Fruit fly (Drosophila melanogaster) whole organism, wandering third instar larva: Measurements from ENCODE around the gene CG7309.

Experiments
- Abd-B ChIP-seq: fragments of >200 bp; optimal IDR thresholded peaks from 2 replicates; lab custom pipeline; 2017; ENCODE audit warnings: missing biosample characterization, missing genetic modification characterization
- CG32264 ChIP-seq: fragments of 200-800 bp; sonication (Bioruptor generic); optimal IDR thresholded peaks from 2 replicates; lab custom pipeline; 2016; ENCODE audit warnings: missing biosample characterization, missing genetic modification characterization
- CG9705 ChIP-seq: fragments of 200-800 bp; sonication (Bioruptor generic); optimal IDR thresholded peaks from 2 replicates; lab custom pipeline; 2018; ENCODE audit warnings: missing biosample characterization, mild to moderate bottlenecking, missing genetic modification characterization
- CrebA ChIP-seq: fragments of 200-800 bp; sonication (Bioruptor generic); optimal IDR thresholded peaks from 2 replicates; lab custom pipeline; 2016; ENCODE audit warnings: missing biosample characterization, mild to moderate bottlenecking, missing genetic modification characterization, borderline replicate concordance
- Dfd ChIP-seq: fragments of >200 bp; optimal IDR thresholded peaks from 2 replicates; lab custom pipeline; 2017; ENCODE audit warnings: missing biosample characterization, missing genetic modification characterization
- Dif ChIP-seq: fragments of 200-275, 200-300 bp; sonication (Bioruptor generic); optimal IDR thresholded peaks from 2 replicates; lab custom pipeline; 2018; ENCODE audit warnings: missing biosample characterization, missing genetic modification characterization; ENCODE audit not compliant: partially characterized antibody
- HLH106 ChIP-seq: fragments of 200-800 bp; optimal IDR thresholded peaks from 3 replicates; lab custom pipeline; 2019; ENCODE audit warnings: missing biosample characterization, mild to moderate bottlenecking, missing genetic modification characterization, moderate library complexity
- Hnf4 ChIP-seq: fragments of 200-800 bp; sonication (Bioruptor generic); optimal IDR thresholded peaks from 2 replicates; lab custom pipeline; 2016; ENCODE audit warnings: missing biosample characterization, mild to moderate bottlenecking, missing genetic modification characterization
- Hr83 ChIP-seq: fragments of 200-300 bp; sonication (Bioruptor generic); optimal IDR thresholded peaks from 2 replicates; lab custom pipeline; 2016; ENCODE audit warnings: missing biosample characterization, mild to moderate bottlenecking, missing genetic modification characterization, moderate library complexity; ENCODE audit not compliant: poor library complexity, severe bottlenecking
- Jra ChIP-seq: sonication (Bioruptor generic); optimal IDR thresholded peaks from 2 replicates; lab custom pipeline; 2016; ENCODE audit warnings: missing biosample characterization, missing genetic modification characterization
- Mio ChIP-seq: sonication (Bioruptor generic); optimal IDR thresholded peaks from 2 replicates; lab custom pipeline; 2016; ENCODE audit warnings: missing biosample characterization, missing genetic modification characterization
- Myc ChIP-seq: fragments of >200 bp; optimal IDR thresholded peaks from 2 replicates; lab custom pipeline; 2017
- N ChIP-seq: fragments of >200 bp; optimal IDR thresholded peaks from 2 replicates; lab custom pipeline; 2018; ENCODE audit warnings: missing biosample characterization, missing external identifiers, missing genetic modification characterization
- OdsH ChIP-seq: fragments of 200-800 bp; sonication (Bioruptor generic); optimal IDR thresholded peaks from 2 replicates; lab custom pipeline; 2016; ENCODE audit warnings: missing biosample characterization, mild to moderate bottlenecking, missing genetic modification characterization
- Rel ChIP-seq, 2 experiments: fragments of 200-800 bp; sonication (Bioruptor generic) in 1 of 2; optimal IDR thresholded peaks; 2 replicates in 1 of 2; 3 replicates in 1 of 2; lab custom pipeline; 2016 to 2019; ENCODE audit warnings: mild to moderate bottlenecking in 2 of 2, missing biosample characterization in 2 of 2, missing genetic modification characterization in 2 of 2, moderate library complexity in 1 of 2
- Sp1 ChIP-seq: fragments of 200-800 bp; sonication (Bioruptor generic); optimal IDR thresholded peaks from 3 replicates; lab custom pipeline; 2019; ENCODE audit warnings: missing biosample characterization, mild to moderate bottlenecking, missing genetic modification characterization, moderate library complexity
- Vsx2 ChIP-seq: fragments of 200-300, 225-300 bp; sonication (Bioruptor generic); optimal IDR thresholded peaks from 2 replicates; lab custom pipeline; 2018; ENCODE audit warnings: missing biosample characterization, missing genetic modification characterization; ENCODE audit not compliant: partially characterized antibody
- brk ChIP-seq: fragments of 200-800 bp; sonication (Bioruptor generic); optimal IDR thresholded peaks from 2 replicates; lab custom pipeline; 2016; ENCODE audit warnings: missing biosample characterization, mild to moderate bottlenecking, missing genetic modification characterization
- dl ChIP-seq, 2 experiments: fragments of 175-275, 200-275 bp in 1 of 2; fragments of 200-275 bp in 1 of 2; sonication (Bioruptor generic); optimal IDR thresholded peaks; lab custom pipeline; 2018; ENCODE audit warnings: mild to moderate bottlenecking in 2 of 2, missing biosample characterization in 2 of 2, missing genetic modification characterization in 2 of 2, moderate library complexity in 2 of 2; ENCODE audit not compliant: partially characterized antibody in 2 of 2, insufficient read depth in 1 of 2
- dmrt93B ChIP-seq: fragments of 200-800 bp; sonication (Bioruptor generic); optimal IDR thresholded peaks from 2 replicates; lab custom pipeline; 2018; ENCODE audit warnings: missing biosample characterization, mild to moderate bottlenecking, missing genetic modification characterization
- dsf ChIP-seq: sonication (Bioruptor generic); optimal IDR thresholded peaks from 2 replicates; lab custom pipeline; 2016; ENCODE audit warnings: missing biosample characterization, missing genetic modification characterization, borderline replicate concordance
- ey ChIP-seq: fragments of 200-800 bp; sonication (Bioruptor generic); optimal IDR thresholded peaks from 2 replicates; lab custom pipeline; 2016; ENCODE audit warnings: missing biosample characterization, missing genetic modification characterization
- foxo ChIP-seq, 2 experiments: fragments of 200-800 bp; sonication (Bioruptor generic); optimal IDR thresholded peaks; 2 replicates in 1 of 2; 3 replicates in 1 of 2; lab custom pipeline; 2016 to 2017; ENCODE audit warnings: missing biosample characterization in 2 of 2, missing genetic modification characterization in 2 of 2
- fru ChIP-seq: fragments of 200-800 bp; sonication (Bioruptor generic); optimal IDR thresholded peaks from 3 replicates; lab custom pipeline; 2016; ENCODE audit warnings: missing biosample characterization, mild to moderate bottlenecking, missing genetic modification characterization
- h ChIP-seq: fragments of 200-800 bp; sonication (Bioruptor generic); optimal IDR thresholded peaks from 3 replicates; lab custom pipeline; 2016; ENCODE audit warnings: missing biosample characterization, mild to moderate bottlenecking, missing genetic modification characterization
- jim ChIP-seq: fragments of 175-275, 200-325 bp; sonication (Bioruptor generic); optimal IDR thresholded peaks from 2 replicates; lab custom pipeline; 2016; ENCODE audit warnings: missing biosample characterization, mild to moderate bottlenecking, missing genetic modification characterization
- lola ChIP-seq: fragments of >200 bp; optimal IDR thresholded peaks from 2 replicates; lab custom pipeline; 2017; ENCODE audit warnings: missing biosample characterization, missing genetic modification characterization
- pan ChIP-seq: fragments of >200 bp; optimal IDR thresholded peaks from 2 replicates; lab custom pipeline; 2017
- psq ChIP-seq: fragments of 200-800 bp; sonication (Bioruptor generic); optimal IDR thresholded peaks from 3 replicates; lab custom pipeline; 2017; ENCODE audit warnings: missing biosample characterization, mild to moderate bottlenecking, missing genetic modification characterization, moderate library complexity
- rgr ChIP-seq: fragments of 200-800 bp; sonication (Bioruptor generic); optimal IDR thresholded peaks from 3 replicates; lab custom pipeline; 2016; ENCODE audit warnings: missing biosample characterization, mild to moderate bottlenecking, missing genetic modification characterization
- sage ChIP-seq: fragments of 200-800 bp; sonication (Bioruptor generic); optimal IDR thresholded peaks from 2 replicates; lab custom pipeline; 2016; ENCODE audit warnings: missing biosample characterization, mild to moderate bottlenecking, missing genetic modification characterization
- sv ChIP-seq: fragments of 200-800 bp; sonication (Bioruptor generic); optimal IDR thresholded peaks from 3 replicates; lab custom pipeline; 2016; ENCODE audit warnings: missing biosample characterization, missing genetic modification characterization
- tai ChIP-seq: sonication (Bioruptor generic); optimal IDR thresholded peaks from 2 replicates; lab custom pipeline; 2016; ENCODE audit warnings: missing biosample characterization, missing genetic modification characterization
- usp ChIP-seq: fragments of >200 bp; optimal IDR thresholded peaks from 2 replicates; lab custom pipeline; 2017; ENCODE audit warnings: missing biosample characterization, missing genetic modification characterization
- woc ChIP-seq: sonication (Bioruptor generic); optimal IDR thresholded peaks from 2 replicates; lab custom pipeline; 2016; ENCODE audit warnings: missing biosample characterization, mild to moderate bottlenecking, missing genetic modification characterization

The CG7309 gene

DNA sequence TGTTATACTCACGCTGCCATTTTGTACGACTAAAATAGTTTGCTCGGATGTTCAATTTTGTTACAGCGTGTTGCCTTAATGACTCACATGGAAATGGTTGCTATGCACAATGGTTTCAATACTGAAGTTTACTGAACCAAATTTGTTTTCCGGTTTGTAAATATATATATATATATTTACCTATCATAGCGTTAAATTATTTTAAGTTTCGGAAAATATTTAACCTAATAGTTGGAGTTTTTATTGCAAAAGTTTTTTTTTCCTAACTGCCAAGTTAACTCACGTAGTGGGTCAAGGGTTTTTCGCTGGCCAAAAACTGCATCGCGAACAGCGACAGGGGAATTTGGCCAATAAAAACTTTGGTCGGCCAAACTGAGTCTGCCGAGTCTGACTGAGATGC lies at the start of gene CG7309:
CG7309 (minus strand) TSS at position 101 of the 400 bp plus-strand sequence.
- no peak for TF ChIP-seq Dif (GFP tag; lab: Kevin White, UChicago)

DNA sequence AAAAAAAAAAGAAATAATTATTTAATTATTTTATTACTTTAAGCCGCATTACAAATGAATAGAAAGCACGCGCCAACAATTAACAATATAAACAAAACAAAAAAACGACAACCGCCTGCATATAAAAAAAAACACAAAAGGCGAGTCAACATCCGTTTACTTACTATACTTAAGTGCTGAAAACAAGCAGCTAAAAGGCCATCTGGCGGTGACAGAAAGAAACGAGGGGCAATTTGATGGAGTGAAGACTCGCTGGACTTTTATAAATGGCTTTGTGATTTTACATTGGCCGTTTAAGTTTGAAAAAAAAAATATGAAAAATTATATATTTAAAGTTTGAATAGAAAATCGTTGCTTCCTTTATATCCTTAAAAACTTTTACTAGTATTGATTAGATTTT lies 31.5 kb upstream of the CG7309 start:
- TF ChIP-seq ey (GFP tag; lab: Kevin White, UChicago) (no peak), CG32264 (no peak), brk (GFP tag; lab: Kevin White, UChicago) (no peak), fru (GFP tag; lab: Kevin White, UChicago) (no peak), Vsx2 (no peak), woc (GFP tag; lab: Kevin White, UChicago) (no peak), Sp1 (GFP tag; lab: Kevin White, UChicago) (no peak), foxo (GFP tag; optimal IDR thresholded peaks at IDR 0.05; lab: Kevin White, UChicago) (no peak), N (no peak), jim (GFP tag; lab: Kevin White, UChicago) (no peak), psq (GFP tag; lab: Kevin White, UChicago) (no peak), dl (GFP tag; optimal IDR thresholded peaks at IDR 0.05; lab: Kevin White, UChicago; ENCODE audit: insufficient read depth in 1 of 2, partially characterized antibody in 2 of 2) (no peak), CrebA (GFP tag; lab: Kevin White, UChicago) (no peak), rgr (GFP tag; lab: Kevin White, UChicago) (no peak), pan (lab: Kevin White, UChicago) (no peak), Abd-B (no peak), Rel (GFP tag; optimal IDR thresholded peaks at IDR 0.05; lab: Kevin White, UChicago) (no peak), Rel (tag; optimal IDR thresholded peaks at IDR 0.05; lab: Kevin White, UChicago) (no peak), lola (GFP tag; lab: Kevin White, UChicago) (no peak), dmrt93B (GFP tag; lab: Kevin White, UChicago) (no peak), CG9705 (GFP tag; lab: Kevin White, UChicago) (no peak)
- TF ChIP-seq, all 38 proteins: peak for 0

DNA sequence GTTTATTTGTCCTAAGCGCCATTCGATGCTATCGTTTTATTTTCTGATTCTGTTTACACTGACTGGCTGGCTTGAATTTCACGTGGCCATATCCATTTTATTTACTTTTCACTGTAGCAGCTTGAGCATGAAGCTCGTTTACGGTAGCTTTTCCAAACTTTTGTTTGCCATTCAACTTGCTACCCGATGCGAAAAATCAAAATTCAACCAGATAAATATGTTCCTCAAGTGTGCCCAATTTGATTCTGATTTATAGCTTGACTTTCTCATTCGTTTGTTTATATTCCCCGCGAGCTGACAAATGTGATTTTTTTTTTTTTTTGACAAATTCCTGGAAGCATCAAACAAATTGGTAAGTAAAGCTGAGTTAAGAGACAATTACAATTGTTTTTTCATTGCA lies 27.7 kb upstream of the CG7309 start, which contains the start of gene CG14072:
CG14072 (plus strand) TSS at position 301 of the 400 bp plus-strand sequence.
- no peak for TF ChIP-seq sv (GFP tag; lab: Kevin White, UChicago)
- no peak for TF ChIP-seq Sp1 (GFP tag; lab: Kevin White, UChicago)
- no peak for TF ChIP-seq Jra (GFP tag; lab: Kevin White, UChicago)
- TF ChIP-seq psq (GFP tag; lab: Kevin White, UChicago) = no peak
- TF ChIP-seq OdsH (GFP tag; lab: Kevin White, UChicago) = no peak
- no peak for TF ChIP-seq dsf
- no peak for TF ChIP-seq Vsx2
- no peak for TF ChIP-seq woc (GFP tag; lab: Kevin White, UChicago)
- no peak for TF ChIP-seq usp
- TF ChIP-seq pan (lab: Kevin White, UChicago) = no peak
- no peak for TF ChIP-seq h
- TF ChIP-seq Mio (GFP tag; lab: Kevin White, UChicago) = no peak

DNA sequence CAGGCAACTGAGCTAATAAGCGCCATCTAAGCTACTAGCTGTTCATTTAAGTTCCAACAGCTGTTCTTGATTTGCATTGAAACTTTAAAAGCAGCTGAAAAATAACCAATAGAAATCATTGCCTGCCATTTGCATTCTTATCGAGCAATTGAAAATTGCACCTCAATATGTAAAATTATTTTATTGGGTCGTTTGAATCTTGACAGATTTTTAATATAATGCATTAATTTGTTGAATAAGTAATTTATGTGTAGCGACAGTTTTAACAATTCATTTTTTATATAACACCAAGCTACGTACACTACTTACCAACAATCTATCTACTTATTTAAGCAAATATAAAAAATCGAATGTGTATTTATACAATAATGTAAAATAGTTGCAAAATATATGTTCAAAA lies 1.9 kb upstream of the CG7309 start, which contains the start of gene CG14069:
CG14069 (minus strand) TSS at position 101 of the 400 bp plus-strand sequence.
- no peak for TF ChIP-seq Abd-B
- TF ChIP-seq Myc (lab: Kevin White, UChicago) = no peak
- no peak for TF ChIP-seq Jra (GFP tag; lab: Kevin White, UChicago)
- TF ChIP-seq CG32264 = no peak
- no peak for TF ChIP-seq Dfd (GFP tag; lab: Kevin White, UChicago)
- TF ChIP-seq Vsx2 = no peak
- TF ChIP-seq CG9705 (GFP tag; lab: Kevin White, UChicago) = no peak
- no peak for TF ChIP-seq dmrt93B (GFP tag; lab: Kevin White, UChicago)
- TF ChIP-seq foxo (GFP tag; optimal IDR thresholded peaks at IDR 0.05; lab: Kevin White, UChicago) = no peak
- no peak for TF ChIP-seq tai (GFP tag; lab: Kevin White, UChicago)
- TF ChIP-seq dsf = no peak
- no peak for TF ChIP-seq rgr (GFP tag; lab: Kevin White, UChicago)

DNA sequence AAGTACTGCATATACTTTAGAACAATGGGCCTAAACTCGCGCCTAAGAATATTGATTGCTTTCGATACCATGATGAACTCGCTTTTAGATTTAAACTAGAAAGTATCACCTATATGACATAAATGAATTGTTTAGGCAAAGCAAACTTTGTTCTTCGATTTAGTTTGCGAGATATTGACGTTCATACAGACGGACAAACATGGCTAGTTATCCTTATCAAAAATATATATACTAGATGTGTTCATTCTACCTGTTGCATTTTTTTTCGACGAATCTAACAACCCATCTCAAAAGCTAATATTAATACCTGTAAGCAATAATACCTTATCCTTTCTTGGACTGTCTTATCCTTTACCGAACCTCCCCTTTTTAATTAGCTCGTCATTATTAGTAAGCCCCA lies 7.0 kb downstream of the CG7309 start, which contains the start of gene CG14070:
CG14070 (minus strand) TSS at position 101 of the 400 bp plus-strand sequence.
- TF ChIP-seq Jra (GFP tag; lab: Kevin White, UChicago) = no peak
- TF ChIP-seq sage (GFP tag; lab: Kevin White, UChicago) = no peak
- no peak for TF ChIP-seq woc (GFP tag; lab: Kevin White, UChicago)
- TF ChIP-seq Vsx2 = no peak
- no peak for TF ChIP-seq Abd-B
- no peak for TF ChIP-seq Rel (GFP tag; optimal IDR thresholded peaks at IDR 0.05; lab: Kevin White, UChicago)
- TF ChIP-seq Rel (tag; optimal IDR thresholded peaks at IDR 0.05; lab: Kevin White, UChicago) = no peak
- TF ChIP-seq brk (GFP tag; lab: Kevin White, UChicago) = no peak
- no peak for TF ChIP-seq N
- no peak for TF ChIP-seq Hr83 (GFP tag; lab: Kevin White, UChicago)
- TF ChIP-seq CG9705 (GFP tag; lab: Kevin White, UChicago) = no peak
- no peak for TF ChIP-seq Hnf4 (GFP tag; lab: Kevin White, UChicago)
- no peak for TF ChIP-seq jim (GFP tag; lab: Kevin White, UChicago)
- no peak for TF ChIP-seq psq (GFP tag; lab: Kevin White, UChicago)
- no peak for TF ChIP-seq Mio (GFP tag; lab: Kevin White, UChicago)
- no peak for TF ChIP-seq rgr (GFP tag; lab: Kevin White, UChicago)
- no peak for TF ChIP-seq CrebA (GFP tag; lab: Kevin White, UChicago)
- no peak for TF ChIP-seq usp
- no peak for TF ChIP-seq OdsH (GFP tag; lab: Kevin White, UChicago)
- TF ChIP-seq Myc (lab: Kevin White, UChicago) = no peak
- no peak for TF ChIP-seq HLH106 (tag; lab: Kevin White, UChicago)
